Worm (Caenorhabditis elegans): ENCODE results near the gene atf-2.

The atf-2 gene

ce11 chrII:8746298-8746775 lies 5.4 kb upstream of the atf-2 start (continued):
- no peak for TF ChIP-seq pha-4 (GFP tag; IDR thresholded peaks at IDR 0.05)
- no peak for TF ChIP-seq pha-4 (tag; optimal IDR thresholded peaks at IDR 0.05)
- TF ChIP-seq mes-2 (tag; optimal IDR thresholded peaks at IDR 0.05; ENCODE audit: poor library complexity, severe bottlenecking): peak; percentile 32
- no peak for TF ChIP-seq daf-12 (tag; optimal IDR thresholded peaks at IDR 0.05)

ce11 chrII:8747246-8747938 lies 4.4 kb upstream of the atf-2 start:
- TF ChIP-seq skn-1 (tag; optimal IDR thresholded peaks at IDR 0.05) (no peak), nhr-10 (tag; optimal IDR thresholded peaks at IDR 0.05) (peak; percentile 65), F37D6.2 (tag; optimal IDR thresholded peaks at IDR 0.05) (no peak), ztf-11 (tag; optimal IDR thresholded peaks at IDR 0.05) (no peak), ZK337.2 (GFP tag; IDR thresholded peaks at IDR 0.05) (no peak), ZK546.5 (tag; optimal IDR thresholded peaks at IDR 0.05) (no peak), unc-39 (tag; optimal IDR thresholded peaks at IDR 0.05) (no peak), zip-2 (tag; optimal IDR thresholded peaks at IDR 0.05) (no peak), nhr-41 (GFP tag; IDR thresholded peaks at IDR 0.05) (no peak), ceh-32 (tag; optimal IDR thresholded peaks at IDR 0.05; ENCODE audit: poor library complexity) (no peak), saeg-2 (GFP tag; IDR thresholded peaks at IDR 0.05) (no peak), duxl-1 (tag; optimal IDR thresholded peaks at IDR 0.05; ENCODE audit: poor library complexity) (peak; percentile 83), nhr-77 (tag; optimal IDR thresholded peaks at IDR 0.05) (peak; percentile 78), nhr-76 (tag; optimal IDR thresholded peaks at IDR 0.05) (peak; percentile 4), D1046.2 (GFP tag; IDR thresholded peaks at IDR 0.05) (peak; percentile 75), mdt-29 (GFP tag; IDR thresholded peaks at IDR 0.05) (peak; percentile 48; the same call in 1 of the 2 replicates), nhr-25 (tag; optimal IDR thresholded peaks at IDR 0.05; ENCODE audit: borderline replicate concordance, insufficient read depth) (peak; percentile 67), dpl-1 (GFP tag; optimal IDR thresholded peaks at IDR 0.05) (no peak), egl-43 (GFP tag; IDR thresholded peaks at IDR 0.05) (0 out of 2 replicates have a peak, but pooled peaks have one; percentile 25), fos-1 (tag; optimal IDR thresholded peaks at IDR 0.05) (peak; percentile 20), sdz-12 (GFP tag; optimal IDR thresholded peaks at IDR 0.05) (no peak), daf-16 (GFP tag; optimal IDR thresholded peaks at IDR 0.05) (peak in 1 of 2 experiments; percentile 11), daf-16 (tag; optimal IDR thresholded peaks at IDR 0.05) (peak; percentile 74), nhr-6 (tag; optimal IDR thresholded peaks at IDR 0.05) (peak; percentile 30), daf-19 (GFP tag; conservative IDR thresholded peaks at IDR 0.05) (no peak), gei-8 (GFP tag; optimal IDR thresholded peaks at IDR 0.05) (peak; percentile 22), pqm-1 (tag; optimal IDR thresholded peaks at IDR 0.05) (no peak), dmd-9 (GFP tag; IDR thresholded peaks at IDR 0.05) (no peak; the same call in 1 of the 2 replicates), Y48G9A.11 (GFP tag; IDR thresholded peaks at IDR 0.05) (no peak), madf-5 (GFP tag; IDR thresholded peaks at IDR 0.05) (peak; percentile 8 to 61; a peak in 2 of 4 replicates), R02D3.7 (tag; optimal IDR thresholded peaks at IDR 0.05) (no peak), ceh-28 (tag; optimal IDR thresholded peaks at IDR 0.05) (no peak), zag-1 (tag; optimal IDR thresholded peaks at IDR 0.05) (no peak), unc-130 (GFP tag; optimal IDR thresholded peaks at IDR 0.05) (no peak), nhr-102 (tag; optimal IDR thresholded peaks at IDR 0.05) (peak; percentile 71), snpc-4 (tag; optimal IDR thresholded peaks at IDR 0.05) (no peak), Y105C5A.15 (GFP tag; IDR thresholded peaks at IDR 0.05) (0 out of 2 replicates have a peak, but pooled peaks have one; percentile 34), ces-1 (GFP tag; optimal IDR thresholded peaks at IDR 0.05) (no peak), Y5F2A.4 (GFP tag; optimal IDR thresholded peaks at IDR 0.05) (peak; percentile 42), ceh-62 (tag; optimal IDR thresholded peaks at IDR 0.05) (no peak), rbr-2 (tag; optimal IDR thresholded peaks at IDR 0.05) (peak; percentile 14), tra-1 (GFP tag; IDR thresholded peaks at IDR 0.05) (peak; percentile 77; the same call in 1 of the 2 replicates), hlh-30 (tag; optimal IDR thresholded peaks at IDR 0.05; ENCODE audit: insufficient read depth) (peak; percentile 9), T20F7.1 (GFP tag; optimal IDR thresholded peaks at IDR 0.05) (peak; percentile 68), ceh-44 (GFP tag; IDR thresholded peaks at IDR 0.05) (no peak)
